Fruit fly (Drosophila melanogaster) whole organism, embryonic: Measurements from ENCODE around the gene CG10147.

Experiments
- Aef1 ChIP-seq: fragments of 200-800 bp; sonication (Bioruptor generic); IDR thresholded peaks from 3 replicates; pipeline ENCODE4 v1.3.6; 2022; ENCODE audit warnings: missing biosample characterization, missing genetic modification characterization
- Bgb ChIP-seq: fragments of 200-800 bp; sonication (Bioruptor generic); IDR thresholded peaks from 2 replicates; pipeline ENCODE4 v1.3.6; 2022; ENCODE audit warnings: missing biosample characterization, missing genetic modification characterization; ENCODE audit not compliant: partially characterized antibody
- CG10654 ChIP-seq: fragments of 200-800 bp; sonication (Bioruptor generic); optimal IDR thresholded peaks from 2 replicates; lab custom pipeline; 2016; ENCODE audit warnings: missing biosample characterization, missing genetic modification characterization
- CG12391 ChIP-seq: fragments of 200-800 bp; sonication (Bioruptor generic); optimal IDR thresholded peaks from 3 replicates; lab custom pipeline; 2018; ENCODE audit warnings: missing biosample characterization, mild to moderate bottlenecking, missing genetic modification characterization, moderate library complexity
- CG12659 ChIP-seq: fragments of 200-800 bp; sonication (Bioruptor generic); optimal IDR thresholded peaks from 3 replicates; lab custom pipeline; 2017; ENCODE audit warnings: mild to moderate bottlenecking, missing biosample characterization, missing genetic modification reagents, missing genetic modification characterization
- CG12744 ChIP-seq: fragments of 200-800 bp; sonication (Bioruptor generic); optimal IDR thresholded peaks from 2 replicates; lab custom pipeline; 2016; ENCODE audit warnings: missing biosample characterization, missing genetic modification characterization
- CG13424 ChIP-seq: fragments of 200-800 bp; sonication (Bioruptor generic); optimal IDR thresholded peaks from 2 replicates; lab custom pipeline; 2019; ENCODE audit warnings: missing biosample characterization, mild to moderate bottlenecking, missing genetic modification characterization, moderate library complexity
- CG15601 ChIP-seq: fragments of 200-800 bp; sonication (Bioruptor generic); optimal IDR thresholded peaks from 3 replicates; lab custom pipeline; 2019; ENCODE audit warnings: missing biosample characterization, mild to moderate bottlenecking, missing genetic modification characterization, moderate library complexity
- CG15696 ChIP-seq: fragments of 200-800 bp; sonication (Bioruptor generic); optimal IDR thresholded peaks from 2 replicates; lab custom pipeline; 2019; ENCODE audit warnings: missing biosample characterization, mild to moderate bottlenecking, missing genetic modification characterization, moderate library complexity
- CG16813 ChIP-seq: fragments of 200-800 bp; sonication (Bioruptor generic); IDR thresholded peaks from 3 replicates; pipeline ENCODE4 v1.3.6; 2022; ENCODE audit warnings: missing biosample characterization, missing genetic modification characterization; ENCODE audit not compliant: partially characterized antibody
- CG16815 ChIP-seq: fragments of 200-800 bp; sonication (Bioruptor generic); optimal IDR thresholded peaks from 3 replicates; lab custom pipeline; 2017; ENCODE audit warnings: missing biosample characterization, mild to moderate bottlenecking, missing genetic modification characterization
- CG16863 ChIP-seq: fragments of 200-800 bp; sonication (Bioruptor generic); optimal IDR thresholded peaks from 3 replicates; lab custom pipeline; 2016; ENCODE audit warnings: missing biosample characterization, missing genetic modification characterization
- CG1792 ChIP-seq: fragments of 200-800 bp; sonication (Bioruptor generic); optimal IDR thresholded peaks from 2 replicates; lab custom pipeline; 2016; ENCODE audit warnings: missing biosample characterization, missing genetic modification characterization
- CG2116 ChIP-seq: fragments of 200-800 bp; sonication (Bioruptor generic); optimal IDR thresholded peaks from 3 replicates; lab custom pipeline; 2018; ENCODE audit warnings: missing biosample characterization, mild to moderate bottlenecking, missing genetic modification characterization
- CG32772 ChIP-seq: fragments of 200-800 bp; sonication (Bioruptor generic); IDR thresholded peaks from 2 replicates; pipeline ENCODE4 v1.3.6; 2022; ENCODE audit warnings: missing biosample characterization, missing genetic modification characterization
- CG4282 ChIP-seq: fragments of 200-800 bp; sonication (Bioruptor generic); optimal IDR thresholded peaks from 2 replicates; lab custom pipeline; 2016; ENCODE audit warnings: missing biosample characterization, missing genetic modification characterization
- CG4617 ChIP-seq: fragments of 200-800 bp; sonication (Bioruptor generic); optimal IDR thresholded peaks from 3 replicates; lab custom pipeline; 2016; ENCODE audit warnings: missing biosample characterization, missing genetic modification characterization, borderline replicate concordance
- CG4820 ChIP-seq: fragments of 200-800 bp; sonication (Bioruptor generic); optimal IDR thresholded peaks from 3 replicates; lab custom pipeline; 2016; ENCODE audit warnings: missing biosample characterization, missing genetic modification characterization
- CG5180 ChIP-seq: fragments of 200-800 bp; sonication (Bioruptor generic); optimal IDR thresholded peaks from 3 replicates; lab custom pipeline; 2017; ENCODE audit warnings: missing biosample characterization, missing genetic modification characterization, mild to moderate bottlenecking, moderate library complexity, missing genetic modification reagents
- CG6175 ChIP-seq: fragments of 200-800 bp; sonication (Bioruptor generic); IDR thresholded peaks from 3 replicates; pipeline ENCODE4 v1.3.6; 2022; ENCODE audit warnings: missing biosample characterization, missing genetic modification characterization
- CG6272 ChIP-seq: fragments of 200-800 bp; sonication (Bioruptor generic); IDR thresholded peaks from 2 replicates; pipeline ENCODE4 v1.3.6; 2022; ENCODE audit warnings: missing biosample characterization, missing genetic modification characterization
- CG6683 ChIP-seq: fragments of 200-800 bp; sonication (Bioruptor generic); optimal IDR thresholded peaks from 2 replicates; lab custom pipeline; 2017; ENCODE audit warnings: missing biosample characterization, mild to moderate bottlenecking, missing genetic modification characterization, missing genetic modification reagents
- CG9215 ChIP-seq: fragments of 200-800 bp; sonication (Bioruptor generic); IDR thresholded peaks from 2 replicates; pipeline ENCODE4 v1.3.6; 2022; ENCODE audit warnings: missing biosample characterization, missing genetic modification characterization
- CG9817 ChIP-seq: fragments of 200-800 bp; sonication (Bioruptor generic); optimal IDR thresholded peaks from 2 replicates; lab custom pipeline; 2018; ENCODE audit warnings: missing biosample characterization, mild to moderate bottlenecking, missing genetic modification characterization, moderate library complexity
- Dref ChIP-seq: fragments of 200-800 bp; sonication (Bioruptor generic); IDR thresholded peaks from 2 replicates; pipeline ENCODE4 v1.3.6; 2022; ENCODE audit warnings: missing biosample characterization, missing genetic modification characterization
- ERR ChIP-seq: fragments of 200-800 bp; sonication (Bioruptor generic); optimal IDR thresholded peaks from 2 replicates; lab custom pipeline; 2016; ENCODE audit warnings: missing biosample characterization, missing genetic modification characterization
- Elba2 ChIP-seq: fragments of 200-800 bp; sonication (Bioruptor generic); optimal IDR thresholded peaks from 3 replicates; lab custom pipeline; 2016; ENCODE audit warnings: missing biosample characterization, missing genetic modification characterization
- Fer3 ChIP-seq: fragments of 200-800 bp; sonication (Bioruptor generic); optimal IDR thresholded peaks from 2 replicates; lab custom pipeline; 2018; ENCODE audit warnings: missing biosample characterization, mild to moderate bottlenecking, missing genetic modification characterization, moderate library complexity
- GATAe ChIP-seq: fragments of 200-800 bp; sonication (Bioruptor generic); conservative IDR thresholded peaks from 2 replicates; pipeline ENCODE4 v1.3.6; 2022; ENCODE audit warnings: missing biosample characterization, missing genetic modification characterization
- H2.0 ChIP-seq: fragments of 200-800 bp; sonication (Bioruptor generic); IDR thresholded peaks from 2 replicates; pipeline ENCODE4 v1.3.6; 2022; ENCODE audit warnings: missing biosample characterization, missing genetic modification characterization
- Sry-β ChIP-seq: fragments of 200-800 bp; sonication (Bioruptor generic); optimal IDR thresholded peaks from 2 replicates; lab custom pipeline; 2018; ENCODE audit warnings: missing biosample characterization, mild to moderate bottlenecking, missing genetic modification characterization, moderate library complexity
- Usf ChIP-seq: fragments of 200-800 bp; sonication (Bioruptor generic); optimal IDR thresholded peaks from 2 replicates; lab custom pipeline; 2017; ENCODE audit warnings: missing genotype, missing biosample characterization, missing genetic modification characterization
- ato ChIP-seq: fragments of 200-800 bp; sonication (Bioruptor generic); IDR thresholded peaks from 2 replicates; pipeline ENCODE4 v1.3.6; 2022; ENCODE audit warnings: missing biosample characterization, missing genetic modification characterization; ENCODE audit not compliant: partially characterized antibody
- dpn ChIP-seq, 2 experiments: fragments of 200-800 bp; sonication (Bioruptor generic); optimal IDR thresholded peaks; 3 replicates each; lab custom pipeline; 2016; ENCODE audit warnings: missing biosample characterization in 2 of 2, missing genetic modification characterization in 2 of 2
- esg ChIP-seq: fragments of 200-800 bp; sonication (Bioruptor generic); conservative IDR thresholded peaks from 2 replicates; pipeline ENCODE4 v1.3.6; 2022; ENCODE audit warnings: missing biosample characterization, missing genetic modification characterization
- eve ChIP-seq, 2 experiments: fragments of >200 bp; optimal IDR thresholded peaks; 2 replicates each; lab custom pipeline; 2017; ENCODE audit warnings: missing biosample characterization in 2 of 2, missing genetic modification characterization in 2 of 2
- gce ChIP-seq: fragments of 200-800 bp; sonication (Bioruptor generic); IDR thresholded peaks from 3 replicates; pipeline ENCODE4 v1.3.6; 2022; ENCODE audit warnings: missing biosample characterization, missing genetic modification characterization
- gem ChIP-seq: fragments of 200-800 bp; sonication (Bioruptor generic); optimal IDR thresholded peaks from 2 replicates; lab custom pipeline; 2019; ENCODE audit warnings: missing biosample characterization, mild to moderate bottlenecking, missing genetic modification characterization, moderate library complexity
- gsb-n ChIP-seq: fragments of 200-800 bp; sonication (Bioruptor generic); optimal IDR thresholded peaks from 3 replicates; lab custom pipeline; 2018; ENCODE audit warnings: missing biosample characterization, mild to moderate bottlenecking, missing genetic modification characterization
- kah ChIP-seq: fragments of 200-800 bp; sonication (Bioruptor generic); optimal IDR thresholded peaks from 2 replicates; lab custom pipeline; 2018; ENCODE audit warnings: missing biosample characterization, mild to moderate bottlenecking, missing genetic modification characterization
- mam ChIP-seq: fragments of 200-800 bp; sonication (Bioruptor generic); optimal IDR thresholded peaks from 3 replicates; lab custom pipeline; 2016; ENCODE audit warnings: missing biosample characterization, missing genetic modification characterization
- pan ChIP-seq, 4 experiments: fragments of >200 bp in 3 of 4; fragments of 200-800 bp in 1 of 4; sonication (Bioruptor generic) in 1 of 4; optimal IDR thresholded peaks in 3 of 4; IDR thresholded peaks in 1 of 4; 2 replicates each; pipeline versions ENCODE4 v1.3.6 to Lab custom; 2017 to 2022; ENCODE audit warnings: missing biosample characterization in 2 of 4, missing genetic modification characterization in 2 of 4, mixed read lengths in 1 of 4
- sim ChIP-seq: fragments of 200-800 bp; sonication (Bioruptor generic); IDR thresholded peaks from 2 replicates; pipeline ENCODE4 v1.3.6; 2022; ENCODE audit warnings: missing biosample characterization, missing genetic modification characterization
- sug ChIP-seq: fragments of 200-800 bp; optimal IDR thresholded peaks from 2 replicates; lab custom pipeline; 2019; ENCODE audit warnings: missing biosample characterization, mild to moderate bottlenecking, missing genetic modification characterization, moderate library complexity
- tap ChIP-seq: fragments of 200-800 bp; optimal IDR thresholded peaks from 3 replicates; lab custom pipeline; 2019; ENCODE audit warnings: missing biosample characterization, mild to moderate bottlenecking, missing genetic modification characterization, moderate library complexity
- twi ChIP-seq: fragments of 200-800 bp; optimal IDR thresholded peaks from 2 replicates; lab custom pipeline; 2019; ENCODE audit warnings: missing biosample characterization, mild to moderate bottlenecking, missing genetic modification characterization, moderate library complexity
- wek ChIP-seq: fragments of 200-800 bp; sonication (Bioruptor generic); optimal IDR thresholded peaks from 3 replicates; lab custom pipeline; 2018; ENCODE audit warnings: missing biosample characterization, mild to moderate bottlenecking, missing genetic modification characterization, moderate library complexity
- wor ChIP-seq: fragments of 200-800 bp; sonication (Bioruptor generic); IDR thresholded peaks from 2 replicates; pipeline ENCODE4 v1.3.6; 2022; ENCODE audit warnings: missing biosample characterization, missing genetic modification characterization
- zen2 ChIP-seq: fragments of 200-800 bp; sonication (Bioruptor generic); IDR thresholded peaks from 3 replicates; pipeline ENCODE4 v1.3.6; 2022; ENCODE audit warnings: missing biosample characterization, missing genetic modification characterization; ENCODE audit not compliant: partially characterized antibody

CG10147 gene

DNA sequence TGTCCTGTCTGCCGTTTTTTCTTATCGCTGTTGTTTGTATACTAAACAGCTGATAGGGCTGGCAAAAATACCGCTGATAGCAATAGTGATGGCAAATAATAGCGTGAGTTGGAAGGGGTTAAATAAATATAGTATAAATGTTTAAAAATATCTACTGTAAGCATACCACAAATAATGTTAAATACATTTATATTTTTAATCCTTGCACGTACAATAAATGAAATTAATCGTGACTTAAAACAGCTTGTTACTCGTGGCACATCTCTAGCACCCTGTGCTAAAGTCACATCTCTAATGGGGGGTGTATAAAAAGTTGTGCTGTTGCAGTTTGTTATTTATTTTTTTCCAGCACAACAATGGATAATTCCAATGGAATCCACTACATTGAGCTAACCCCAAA, at the start of gene CG10147, which contains the start of gene Bulli (continued):
- TF ChIP-seq CG6175 (GFP tag; lab: Robert Waterston, UW) (peak; percentile 97), CG13424 (peak; percentile 98), CG1792 (peak; percentile 80), ato (GFP tag; lab: Robert Waterston, UW) (peak; percentile 77), twi (tag; lab: Kevin White, UChicago) (peak; percentile 95), CG12744 (GFP tag; lab: Kevin White, UChicago) (peak; percentile 92), CG10654 (GFP tag; lab: Kevin White, UChicago) (peak; percentile 98), gsb-n (tag; lab: Kevin White, UChicago) (peak; percentile 94), gce (GFP tag; lab: Robert Waterston, UW) (peak; percentile 92), wor (peak; percentile 96), CG12391 (tag; lab: Kevin White, UChicago) (peak; percentile 99), CG5180 (GFP tag; lab: Kevin White, UChicago) (peak; percentile 78), dpn (GFP tag; optimal IDR thresholded peaks at IDR 0.05; lab: Kevin White, UChicago) (peak; percentile 96 to 99), Dref (GFP tag; lab: Robert Waterston, UW) (peak; percentile 53), CG4820 (peak; percentile 98), ERR (GFP tag; lab: Kevin White, UChicago) (peak; percentile 85), zen2 (GFP tag; lab: Robert Waterston, UW) (peak; percentile 82; the same call in 2 of the 3 replicates), CG6272 (GFP tag; lab: Robert Waterston, UW) (peak; percentile 99), CG9817 (peak; percentile 97), pan (optimal IDR thresholded peaks at IDR 0.05; lab: Kevin White, UChicago) (no peak), pan (GFP tag; optimal IDR thresholded peaks at IDR 0.05 in 1 of 2, IDR thresholded peaks at IDR 0.05 in 1 of 2) (peak in 1 of 2 experiments; percentile 98), Bgb (GFP tag; lab: Robert Waterston, UW) (peak; percentile 93), Sry-β (GFP tag; lab: Kevin White, UChicago) (peak; percentile 74), GATAe (GFP tag; lab: Robert Waterston, UW) (peak; percentile 98), esg (GFP tag; lab: Robert Waterston, UW) (peak; percentile 98), CG6683 (GFP tag; lab: Kevin White, UChicago) (peak; percentile 89), tap (tag; lab: Kevin White, UChicago) (peak; percentile 94), sim (GFP tag; lab: Robert Waterston, UW) (peak; percentile 91), CG4617 (GFP tag; lab: Kevin White, UChicago) (peak; percentile 99), eve (GFP tag; optimal IDR thresholded peaks at IDR 0.05; lab: Kevin White, UChicago) (no peak), CG16863 (GFP tag; lab: Kevin White, UChicago) (peak; percentile 92), CG15696 (tag; lab: Kevin White, UChicago) (peak; percentile 99), Elba2 (GFP tag; lab: Kevin White, UChicago) (peak; percentile 90), CG16813 (GFP tag; lab: Robert Waterston, UW) (peak; percentile 97), CG12659 (GFP tag; lab: Kevin White, UChicago) (peak; percentile 97), Aef1 (GFP tag; lab: Robert Waterston, UW) (peak; percentile 99), sug (tag; lab: Kevin White, UChicago) (peak; percentile 97), gem (tag; lab: Kevin White, UChicago) (peak; percentile 98), CG32772 (GFP tag; lab: Robert Waterston, UW) (peak; percentile 99), CG16815 (GFP tag; lab: Kevin White, UChicago) (peak; percentile 98), CG2116 (GFP tag; lab: Kevin White, UChicago) (peak; percentile 88), Usf (GFP tag; lab: Kevin White, UChicago) (peak; percentile 97), CG15601 (tag; lab: Kevin White, UChicago) (peak; percentile 95), mam (GFP tag; lab: Kevin White, UChicago) (peak; percentile 97), CG4282 (GFP tag; lab: Kevin White, UChicago) (peak; percentile 75), kah (GFP tag; lab: Kevin White, UChicago) (peak; percentile 77), H2.0 (GFP tag; lab: Robert Waterston, UW) (peak; percentile 98), wek (GFP tag; lab: Kevin White, UChicago) (peak; percentile 34), Fer3 (tag; lab: Kevin White, UChicago) (peak; percentile 97), CG9215 (peak; percentile 98)
